Worm (Caenorhabditis elegans) whole organism, L1 larva: ENCODE results near the gene F23A7.5.

ENCODE experiments used
- C04F5.9 ChIP-seq: sonication (generic microtip); optimal IDR thresholded peaks from 2 replicates; lab custom pipeline; 2016; ENCODE audit warnings: missing genetic modification characterization, missing compliant biosample characterization
- efl-1 ChIP-seq, 4 experiments: fragments of 150-350 bp; optimal IDR thresholded peaks in 3 of 4; peaks in 1 of 4; 1 replicate in 1 of 4; 2 replicates in 3 of 4; lab custom pipeline; 2014; ENCODE audit warnings: missing biosample characterization in 2 of 4, missing genetic modification characterization in 2 of 4, missing genetic modification reagents in 2 of 4
- fkh-10 ChIP-seq: sonication (generic microtip); optimal IDR thresholded peaks from 2 replicates; lab custom pipeline; 2017; ENCODE audit warnings: missing biosample characterization, missing genetic modification reagents, missing genetic modification characterization
- nhr-12 ChIP-seq: sonication (generic microtip); optimal IDR thresholded peaks from 2 replicates; lab custom pipeline; 2017; ENCODE audit warnings: missing biosample characterization, missing genetic modification characterization
- snpc-4 ChIP-seq: fragments of 150-350 bp; optimal IDR thresholded peaks from 2 replicates; lab custom pipeline; 2014; ENCODE audit warnings: missing biosample characterization, missing genetic modification characterization
- unc-98 ChIP-seq: fragments of 200-800 bp; sonication (Bioruptor generic); IDR thresholded peaks from 2 replicates; pipeline ENCODE4 v1.3.6; 2022; ENCODE audit warnings: missing genetic modification characterization, missing compliant biosample characterization
- ztf-11 ChIP-seq, 2 experiments: sonication (generic microtip); optimal IDR thresholded peaks; 2 replicates each; lab custom pipeline; 2016 to 2017; ENCODE audit warnings: missing genetic modification characterization in 2 of 2, missing biosample characterization in 1 of 2, missing compliant biosample characterization in 1 of 2

DNA sequence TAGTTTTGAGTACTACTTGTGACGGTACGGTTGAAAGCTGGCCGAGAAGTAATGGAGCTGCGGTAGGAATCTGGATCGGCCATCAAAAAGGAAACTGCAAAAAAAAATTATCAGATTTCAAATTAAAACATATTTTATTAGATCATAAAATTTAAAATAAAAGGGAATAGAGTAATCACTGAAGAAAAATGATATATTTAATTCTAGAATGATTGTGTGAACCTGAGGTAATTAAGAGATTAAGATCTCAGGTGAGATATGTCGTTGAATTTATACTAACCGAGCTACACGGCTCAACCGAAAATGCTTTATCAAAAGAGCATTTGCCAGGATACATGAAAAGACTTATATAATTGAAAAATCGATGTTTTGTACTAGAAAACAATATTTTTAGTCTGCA, 41.2 kb downstream of the F23A7.5 start, which contains the start of gene ifa-3:
- TF ChIP-seq nhr-12 (tag; lab: Kevin White, UChicago) (no peak), efl-1 (optimal IDR thresholded peaks at IDR 0.05; lab: Kevin White, UChicago) (no peak), efl-1 (GFP tag; optimal IDR thresholded peaks at IDR 0.05 in 1 of 2; lab: Kevin White, UChicago) (no peak), ztf-11 (tag; optimal IDR thresholded peaks at IDR 0.05; lab: Kevin White, UChicago) (no peak), snpc-4 (tag; lab: Kevin White, UChicago) (no peak), C04F5.9 (no peak), unc-98 (GFP tag; lab: Robert Waterston, UW) (no peak), fkh-10 (GFP tag; lab: Kevin White, UChicago) (no peak)
